Fruit fly (Drosophila melanogaster) whole organism, embryonic: ENCODE data around the gene ash1.

Experiments used
- ATbp ChIP-seq: fragments of 200-800 bp; sonication (Bioruptor generic); optimal IDR thresholded peaks from 2 replicates; lab custom pipeline; 2017; ENCODE audit warnings: missing biosample characterization, mild to moderate bottlenecking, missing genetic modification characterization, missing genetic modification reagents
- Bgb ChIP-seq: fragments of 200-800 bp; sonication (Bioruptor generic); IDR thresholded peaks from 2 replicates; pipeline ENCODE4 v1.3.6; 2022; ENCODE audit warnings: missing biosample characterization, missing genetic modification characterization; ENCODE audit not compliant: partially characterized antibody
- CG10209 ChIP-seq: fragments of 200-800 bp; sonication (Bioruptor generic); optimal IDR thresholded peaks from 3 replicates; lab custom pipeline; 2017; ENCODE audit warnings: missing biosample characterization, mild to moderate bottlenecking, missing genetic modification characterization, missing genetic modification reagents
- CG10274 ChIP-seq: fragments of 200-800 bp; sonication (Bioruptor generic); optimal IDR thresholded peaks from 3 replicates; lab custom pipeline; 2017; ENCODE audit warnings: missing biosample characterization, mild to moderate bottlenecking, missing genetic modification characterization
- CG11093 ChIP-seq: fragments of 200-800 bp; sonication (Bioruptor generic); IDR thresholded peaks from 3 replicates; pipeline ENCODE4 v1.3.6; 2022; ENCODE audit warnings: missing biosample characterization, missing genetic modification characterization
- CG11504 ChIP-seq: fragments of 200-800 bp; sonication (Bioruptor generic); optimal IDR thresholded peaks from 3 replicates; lab custom pipeline; 2019; ENCODE audit warnings: missing biosample characterization, mild to moderate bottlenecking, missing genetic modification characterization, moderate library complexity
- CG13894 ChIP-seq: fragments of 200-800 bp; sonication (Bioruptor generic); optimal IDR thresholded peaks from 3 replicates; lab custom pipeline; 2018; ENCODE audit warnings: missing biosample characterization, mild to moderate bottlenecking, missing genetic modification characterization, moderate library complexity
- CG14014 ChIP-seq: fragments of 200-800 bp; sonication (Bioruptor generic); IDR thresholded peaks from 2 replicates; pipeline ENCODE4 v1.3.6; 2022; ENCODE audit warnings: missing biosample characterization, missing genetic modification characterization
- CG14667 ChIP-seq: fragments of 200-800 bp; sonication (Bioruptor generic); IDR thresholded peaks from 2 replicates; pipeline ENCODE4 v1.3.6; 2022; ENCODE audit warnings: missing biosample characterization, missing genetic modification characterization
- CG15073 ChIP-seq: fragments of 200-800 bp; sonication (Bioruptor generic); optimal IDR thresholded peaks from 2 replicates; lab custom pipeline; 2016; ENCODE audit warnings: missing biosample characterization, missing genetic modification characterization
- CG1603 ChIP-seq: fragments of 200-800 bp; sonication (Bioruptor generic); optimal IDR thresholded peaks from 2 replicates; lab custom pipeline; 2019; ENCODE audit warnings: missing biosample characterization, mild to moderate bottlenecking, missing genetic modification characterization, moderate library complexity
- CG16813 ChIP-seq: fragments of 200-800 bp; sonication (Bioruptor generic); IDR thresholded peaks from 3 replicates; pipeline ENCODE4 v1.3.6; 2022; ENCODE audit warnings: missing biosample characterization, missing genetic modification characterization; ENCODE audit not compliant: partially characterized antibody
- CG17912 ChIP-seq: fragments of 200-800 bp; sonication (Bioruptor generic); optimal IDR thresholded peaks from 2 replicates; lab custom pipeline; 2018; ENCODE audit warnings: missing biosample characterization, mild to moderate bottlenecking, missing genetic modification characterization
- CG18011 ChIP-seq: fragments of 200-800 bp; sonication (Bioruptor generic); optimal IDR thresholded peaks from 2 replicates; lab custom pipeline; 2017; ENCODE audit warnings: missing biosample characterization, missing genetic modification characterization, mild to moderate bottlenecking, moderate library complexity, missing genotype
- CG32767 ChIP-seq: fragments of 200-800 bp; sonication (Bioruptor generic); IDR thresholded peaks from 2 replicates; pipeline ENCODE4 v1.3.6; 2022; ENCODE audit warnings: missing biosample characterization, missing genetic modification characterization
- CG32772 ChIP-seq: fragments of 200-800 bp; sonication (Bioruptor generic); IDR thresholded peaks from 2 replicates; pipeline ENCODE4 v1.3.6; 2022; ENCODE audit warnings: missing biosample characterization, missing genetic modification characterization
- CG7357 ChIP-seq: fragments of 200-800 bp; sonication (Bioruptor generic); IDR thresholded peaks from 3 replicates; pipeline ENCODE4 v1.3.6; 2022; ENCODE audit warnings: missing biosample characterization, missing genetic modification characterization
- CG7786 ChIP-seq: fragments of 200-800 bp; sonication (Bioruptor generic); optimal IDR thresholded peaks from 2 replicates; lab custom pipeline; 2016; ENCODE audit warnings: missing biosample characterization, missing genetic modification characterization
- CG7928 ChIP-seq: fragments of 200-800 bp; sonication (Bioruptor generic); optimal IDR thresholded peaks from 2 replicates; lab custom pipeline; 2017; ENCODE audit warnings: missing biosample characterization, mild to moderate bottlenecking, missing genetic modification characterization
- CG8388 ChIP-seq: fragments of 200-800 bp; sonication (Bioruptor generic); optimal IDR thresholded peaks from 2 replicates; lab custom pipeline; 2019; ENCODE audit warnings: missing biosample characterization, mild to moderate bottlenecking, missing genetic modification characterization, moderate library complexity
- CG8924 ChIP-seq: fragments of 200-800 bp; optimal IDR thresholded peaks from 3 replicates; lab custom pipeline; 2019; ENCODE audit warnings: missing biosample characterization, mild to moderate bottlenecking, missing genetic modification characterization, moderate library complexity
- CG9727 ChIP-seq: fragments of 200-800 bp; sonication (Bioruptor generic); optimal IDR thresholded peaks from 3 replicates; lab custom pipeline; 2017; ENCODE audit warnings: missing biosample characterization, mild to moderate bottlenecking, missing genetic modification characterization
- CoRest ChIP-seq: fragments of 200-800 bp; sonication (Bioruptor generic); optimal IDR thresholded peaks from 3 replicates; lab custom pipeline; 2018; ENCODE audit warnings: missing biosample characterization, mild to moderate bottlenecking, missing genetic modification characterization, moderate library complexity
- E2f2 ChIP-seq: fragments of 200-800 bp; sonication (Bioruptor generic); IDR thresholded peaks from 2 replicates; pipeline ENCODE4 v1.3.6; 2022; ENCODE audit warnings: missing biosample characterization, missing genetic modification characterization
- Ets65A ChIP-seq: fragments of 200-800 bp; sonication (Bioruptor generic); peaks from one replicate; lab custom pipeline; 2016; ENCODE audit warnings: missing biosample characterization, missing genetic modification characterization
- Hr39 ChIP-seq: fragments of >200 bp; optimal IDR thresholded peaks from 2 replicates; lab custom pipeline; 2017
- Kr ChIP-seq: fragments of 200-800 bp; sonication (Bioruptor generic); optimal IDR thresholded peaks from 2 replicates; lab custom pipeline; 2017; ENCODE audit warnings: missing biosample characterization, mild to moderate bottlenecking, missing genetic modification characterization
- Lim3 ChIP-seq: fragments of 200-800 bp; sonication (Bioruptor generic); IDR thresholded peaks from 2 replicates; pipeline ENCODE4 v1.3.6; 2022; ENCODE audit warnings: missing biosample characterization, missing genetic modification characterization
- Med ChIP-seq: fragments of 200-800 bp; sonication (Bioruptor generic); peaks from one replicate; lab custom pipeline; 2016; ENCODE audit warnings: missing biosample characterization, missing genetic modification characterization, mild to moderate bottlenecking, inconsistent platforms, moderate library complexity
- Myb ChIP-seq: fragments of 200-800 bp; sonication (Bioruptor generic); optimal IDR thresholded peaks from 2 replicates; lab custom pipeline; 2016; ENCODE audit warnings: missing biosample characterization, missing genetic modification characterization
- Pdp1 ChIP-seq, 2 experiments: fragments of 200-800 bp; sonication (Bioruptor generic); optimal IDR thresholded peaks; 3 replicates each; lab custom pipeline; 2016; ENCODE audit warnings: missing biosample characterization in 2 of 2, missing genetic modification characterization in 2 of 2, mild to moderate bottlenecking in 1 of 2, moderate library complexity in 1 of 2
- Ravus ChIP-seq: fragments of 200-800 bp; sonication (Bioruptor generic); IDR thresholded peaks from 2 replicates; pipeline ENCODE4 v1.3.6; 2022; ENCODE audit warnings: missing biosample characterization, missing genetic modification characterization
- ash1 ChIP-seq: fragments of 200-800 bp; sonication (Bioruptor generic); optimal IDR thresholded peaks from 2 replicates; lab custom pipeline; 2018; ENCODE audit warnings: missing biosample characterization, mild to moderate bottlenecking, missing genetic modification characterization
- br ChIP-seq: fragments of >200 bp; optimal IDR thresholded peaks from 2 replicates; lab custom pipeline; 2017
- btn ChIP-seq: fragments of 200-800 bp; sonication (Bioruptor generic); optimal IDR thresholded peaks from 2 replicates; lab custom pipeline; 2016; ENCODE audit warnings: missing biosample characterization, missing genetic modification characterization
- chinmo ChIP-seq: fragments of 200-800 bp; sonication (Bioruptor generic); IDR thresholded peaks from 4 replicates; pipeline ENCODE4 v1.3.6; 2022; ENCODE audit warnings: missing biosample characterization, missing genetic modification characterization; ENCODE audit not compliant: partially characterized antibody
- croc ChIP-seq: fragments of 200-800 bp; sonication (Bioruptor generic); conservative IDR thresholded peaks from 3 replicates; pipeline ENCODE4 v1.3.6; 2022; ENCODE audit warnings: missing biosample characterization, missing genetic modification characterization
- cwo ChIP-seq: fragments of 200-800 bp; sonication (Bioruptor generic); optimal IDR thresholded peaks from 3 replicates; lab custom pipeline; 2017; ENCODE audit warnings: missing biosample characterization, missing genetic modification characterization, mild to moderate bottlenecking, moderate library complexity, missing genetic modification reagents
- fd64A ChIP-seq: fragments of 200-800 bp; sonication (Bioruptor generic); optimal IDR thresholded peaks from 3 replicates; lab custom pipeline; 2018; ENCODE audit warnings: missing biosample characterization, mild to moderate bottlenecking, missing genetic modification characterization
- gcm2 ChIP-seq: fragments of 200-800 bp; sonication (Bioruptor generic); optimal IDR thresholded peaks from 2 replicates; lab custom pipeline; 2016; ENCODE audit warnings: missing biosample characterization, missing genetic modification characterization
- ham ChIP-seq: fragments of 200-800 bp; sonication (Bioruptor generic); IDR thresholded peaks from 2 replicates; pipeline ENCODE4 v1.3.6; 2022; ENCODE audit warnings: missing biosample characterization, missing genetic modification characterization
- kah ChIP-seq: fragments of 200-800 bp; sonication (Bioruptor generic); optimal IDR thresholded peaks from 2 replicates; lab custom pipeline; 2018; ENCODE audit warnings: missing biosample characterization, mild to moderate bottlenecking, missing genetic modification characterization
- peb ChIP-seq: fragments of 200-800 bp; sonication (Bioruptor generic); IDR thresholded peaks from 2 replicates; pipeline ENCODE4 v1.3.6; 2022; ENCODE audit warnings: missing biosample characterization, missing genetic modification characterization
- pum ChIP-seq: fragments of 200-800 bp; sonication (Bioruptor generic); optimal IDR thresholded peaks from 2 replicates; lab custom pipeline; 2016; ENCODE audit warnings: missing biosample characterization, missing genetic modification characterization
- pzg ChIP-seq: fragments of 200-800 bp; sonication (Bioruptor generic); optimal IDR thresholded peaks from 3 replicates; lab custom pipeline; 2018; ENCODE audit warnings: missing biosample characterization, mild to moderate bottlenecking, missing genetic modification characterization, moderate library complexity
- sens ChIP-seq: fragments of 200-800 bp; sonication (Bioruptor generic); peaks from one replicate; lab custom pipeline; 2016; ENCODE audit warnings: missing biosample characterization, missing genetic modification characterization
- trem ChIP-seq: fragments of 200-800 bp; optimal IDR thresholded peaks from 3 replicates; lab custom pipeline; 2019; ENCODE audit warnings: missing biosample characterization, mild to moderate bottlenecking, missing genetic modification characterization, moderate library complexity
- zfh1 ChIP-seq: fragments of 200-800 bp; sonication (Bioruptor generic); IDR thresholded peaks from 3 replicates; pipeline ENCODE4 v1.3.6; 2022; ENCODE audit warnings: missing biosample characterization, missing genetic modification characterization

The ash1 gene

dm6 chr3L:19575650-19576049 lies 22.9 kb downstream of the ash1 start (continued):
- peak; percentile 24 for TF ChIP-seq CG9727 (GFP tag; lab: Kevin White, UChicago)
- TF ChIP-seq ATbp (GFP tag; lab: Kevin White, UChicago), result peak; percentile 81
- TF ChIP-seq Pdp1 (GFP tag; optimal IDR thresholded peaks at IDR 0.05; lab: Kevin White, UChicago), result peak; percentile 11 to 59

- TF ChIP-seq Med (GFP tag; lab: Kevin White, UChicago) (peak; percentile 14), Hr39 (peak; percentile 54), CG11093 (GFP tag; lab: Robert Waterston, UW) (0 out of 3 replicates have a peak, but pooled peaks have one; percentile 18), zfh1 (no peak)
Observed at dm6 chr3L:19574452-19574851, 24.1 kb downstream of the ash1 start.

- no peak for TF ChIP-seq E2f2
- no peak for TF ChIP-seq peb (GFP tag; lab: Robert Waterston, UW)
- TF ChIP-seq pzg (GFP tag; lab: Kevin White, UChicago), result no peak
- TF ChIP-seq CG7357 (GFP tag; lab: Robert Waterston, UW), result no peak
- no peak for TF ChIP-seq CG8924 (tag; lab: Kevin White, UChicago)
- TF ChIP-seq kah (GFP tag; lab: Kevin White, UChicago), result no peak
- 0 out of 2 replicates have a peak, but pooled peaks have one; percentile 2 for TF ChIP-seq Bgb (GFP tag; lab: Robert Waterston, UW)
- no peak for TF ChIP-seq cwo (GFP tag; lab: Kevin White, UChicago)
- no peak for TF ChIP-seq croc (GFP tag; lab: Robert Waterston, UW)
- no peak for TF ChIP-seq Lim3 (GFP tag; lab: Robert Waterston, UW)
- TF ChIP-seq CoRest (tag; lab: Kevin White, UChicago), result no peak
- TF ChIP-seq CG32767 (GFP tag; lab: Robert Waterston, UW), result no peak
- TF ChIP-seq CG7928 (GFP tag; lab: Kevin White, UChicago), result no peak
- TF ChIP-seq Kr (GFP tag; lab: Kevin White, UChicago), result no peak
- no peak for TF ChIP-seq CG14014
- TF ChIP-seq Med (GFP tag; lab: Kevin White, UChicago), result peak; percentile 50
- no peak for TF ChIP-seq CG14667 (GFP tag; lab: Robert Waterston, UW)
- 0 out of 3 replicates have a peak, but pooled peaks have one; percentile 17 for TF ChIP-seq CG11093 (GFP tag; lab: Robert Waterston, UW)
- no peak for TF ChIP-seq Myb
- TF ChIP-seq ham (GFP tag; lab: Robert Waterston, UW), result no peak
- TF ChIP-seq btn, result no peak
- TF ChIP-seq chinmo, result 0 out of 4 replicates have a peak, but pooled peaks have one; percentile 17
- TF ChIP-seq CG8388 (GFP tag; lab: Kevin White, UChicago), result no peak
- TF ChIP-seq CG7786 (GFP tag; lab: Kevin White, UChicago), result no peak
- no peak for TF ChIP-seq CG10209
- no peak for TF ChIP-seq CG17912 (GFP tag; lab: Kevin White, UChicago)
- TF ChIP-seq trem (tag; lab: Kevin White, UChicago), result no peak
- TF ChIP-seq CG1603 (tag; lab: Kevin White, UChicago), result no peak
- TF ChIP-seq gcm2 (GFP tag; lab: Kevin White, UChicago), result no peak
- no peak for TF ChIP-seq fd64A
- TF ChIP-seq pum (GFP tag; lab: Kevin White, UChicago), result no peak
- TF ChIP-seq CG10274 (GFP tag; lab: Kevin White, UChicago), result no peak
- no peak for TF ChIP-seq CG13894
- no peak for TF ChIP-seq CG16813 (GFP tag; lab: Robert Waterston, UW)
- no peak for TF ChIP-seq ash1 (GFP tag; lab: Kevin White, UChicago)
- TF ChIP-seq CG32772, result no peak
- peak; percentile 73 for TF ChIP-seq sens
- TF ChIP-seq CG15073, result no peak
- TF ChIP-seq Ravus (GFP tag; lab: Robert Waterston, UW), result no peak
- peak; percentile 57 for TF ChIP-seq Ets65A (GFP tag; lab: Kevin White, UChicago)
- TF ChIP-seq br (lab: Kevin White, UChicago), result no peak
- TF ChIP-seq CG11504 (tag; lab: Kevin White, UChicago), result no peak
- no peak for TF ChIP-seq CG18011
Observed at dm6 chr3L:19569407-19569806, 29.1 kb downstream of the ash1 start.
